Fruit fly (Drosophila melanogaster): Measurements from ENCODE around the gene CG31636.

Gene CG31636

dm6 chr2L:6657969-6658748, at the start of gene CG31636, which contains the start of gene Ube4A:
Gene CG31636, minus strand, starts transcription at chr2L:6658152.
Gene Ube4A, plus strand, starts transcription at chr2L:6658517.
- no peak for TF ChIP-seq Mio (GFP tag; optimal IDR thresholded peaks at IDR 0.05)
- no peak for TF ChIP-seq CG9705 (GFP tag; optimal IDR thresholded peaks at IDR 0.05)
- no peak for TF ChIP-seq fru (GFP tag; optimal IDR thresholded peaks at IDR 0.05)
- no peak for TF ChIP-seq HLH106 (tag; optimal IDR thresholded peaks at IDR 0.05)
- no peak for TF ChIP-seq foxo (GFP tag; optimal IDR thresholded peaks at IDR 0.05)
- TF ChIP-seq Rel (GFP tag; optimal IDR thresholded peaks at IDR 0.05), result no peak
- TF ChIP-seq Rel (tag; optimal IDR thresholded peaks at IDR 0.05), result peak; percentile 51
- no peak for TF ChIP-seq dsf (GFP tag; optimal IDR thresholded peaks at IDR 0.05; ENCODE audit: borderline replicate concordance)
- no peak for TF ChIP-seq tai (GFP tag; optimal IDR thresholded peaks at IDR 0.05)
- no peak for TF ChIP-seq Hr83 (GFP tag; optimal IDR thresholded peaks at IDR 0.05; ENCODE audit: poor library complexity, severe bottlenecking)
- no peak for TF ChIP-seq Dif (GFP tag; optimal IDR thresholded peaks at IDR 0.05; ENCODE audit: partially characterized antibody)
- no peak for TF ChIP-seq OdsH (GFP tag; optimal IDR thresholded peaks at IDR 0.05)
- TF ChIP-seq sage (GFP tag; optimal IDR thresholded peaks at IDR 0.05), result no peak
- TF ChIP-seq Vsx2 (GFP tag; optimal IDR thresholded peaks at IDR 0.05; ENCODE audit: partially characterized antibody), result peak; percentile 64

- TF ChIP-seq Mio (GFP tag; optimal IDR thresholded peaks at IDR 0.05) (no peak), HLH106 (tag; optimal IDR thresholded peaks at IDR 0.05) (no peak), tai (GFP tag; optimal IDR thresholded peaks at IDR 0.05) (no peak), brk (GFP tag; optimal IDR thresholded peaks at IDR 0.05) (no peak)
These were observed 48.5 kb upstream of the CG31636 start for dm6 chr2L:6706368-6706919.

- TF ChIP-seq usp (GFP tag; optimal IDR thresholded peaks at IDR 0.05) (no peak), Jra (GFP tag; optimal IDR thresholded peaks at IDR 0.05) (no peak), HLH106 (tag; optimal IDR thresholded peaks at IDR 0.05) (no peak), Vsx2 (GFP tag; optimal IDR thresholded peaks at IDR 0.05; ENCODE audit: partially characterized antibody) (no peak), foxo (GFP tag; optimal IDR thresholded peaks at IDR 0.05) (no peak), h (GFP tag; optimal IDR thresholded peaks at IDR 0.05) (no peak), tai (GFP tag; optimal IDR thresholded peaks at IDR 0.05) (no peak), fru (GFP tag; optimal IDR thresholded peaks at IDR 0.05) (no peak), Myc (optimal IDR thresholded peaks at IDR 0.05) (no peak), Mio (GFP tag; optimal IDR thresholded peaks at IDR 0.05) (no peak), Hr83 (GFP tag; optimal IDR thresholded peaks at IDR 0.05; ENCODE audit: poor library complexity, severe bottlenecking) (no peak), CrebA (GFP tag; optimal IDR thresholded peaks at IDR 0.05; ENCODE audit: borderline replicate concordance) (no peak), dmrt93B (GFP tag; optimal IDR thresholded peaks at IDR 0.05) (no peak), br (GFP tag; optimal IDR thresholded peaks at IDR 0.05) (no peak), brk (GFP tag; optimal IDR thresholded peaks at IDR 0.05) (no peak), sage (GFP tag; optimal IDR thresholded peaks at IDR 0.05) (no peak), CG32264 (GFP tag; optimal IDR thresholded peaks at IDR 0.05) (no peak)
These were observed 47.1 kb upstream of the CG31636 start for dm6 chr2L:6705081-6705480.

DNA sequence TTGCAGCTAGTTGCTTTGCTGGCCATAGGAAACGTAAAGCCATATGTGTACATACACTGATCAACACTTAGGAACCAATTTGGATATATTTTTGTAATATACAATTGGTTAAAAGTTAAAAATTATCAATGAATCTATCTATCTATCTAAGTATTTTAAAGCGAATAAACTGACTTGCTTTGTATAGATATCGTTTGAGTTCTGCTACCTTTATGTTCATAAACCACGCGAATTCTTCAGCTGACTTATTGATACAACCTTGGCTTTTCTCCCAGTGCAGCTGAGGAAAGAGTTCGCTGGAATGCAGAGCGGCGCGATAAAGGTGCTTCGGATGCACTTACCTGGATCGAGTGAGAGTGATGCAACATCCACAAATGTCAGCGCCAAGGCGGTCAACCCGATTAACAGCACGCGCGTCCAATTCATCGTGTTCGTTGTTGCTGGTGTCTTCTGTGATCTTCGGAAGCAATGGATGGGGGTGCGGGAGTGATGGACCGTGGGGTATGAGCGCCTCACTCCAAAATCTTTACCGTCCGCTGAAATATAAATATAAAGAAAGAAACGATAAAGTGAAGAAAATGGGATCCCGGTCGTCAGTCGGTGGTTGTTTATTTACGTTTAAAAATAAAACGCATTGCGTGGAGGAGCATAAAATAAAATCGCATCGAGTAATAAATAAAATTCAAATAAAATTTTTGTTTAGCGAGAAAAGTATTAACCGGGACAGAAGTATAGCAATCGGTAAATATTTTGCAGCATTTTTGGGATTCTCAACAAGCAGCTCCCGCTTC, 43.7 kb upstream of the CG31636 start:
- TF ChIP-seq h (GFP tag; optimal IDR thresholded peaks at IDR 0.05), result peak; percentile 5
- TF ChIP-seq foxo (GFP tag; optimal IDR thresholded peaks at IDR 0.05), result peak in 1 of 2 experiments; percentile 5
- TF ChIP-seq br (GFP tag; optimal IDR thresholded peaks at IDR 0.05), result no peak
- TF ChIP-seq fru (GFP tag; optimal IDR thresholded peaks at IDR 0.05), result peak; percentile 16
- TF ChIP-seq psq (GFP tag; optimal IDR thresholded peaks at IDR 0.05), result no peak

dm6 chr2L:6700742-6701141, 42.8 kb upstream of the CG31636 start:
- TF ChIP-seq Vsx2 (GFP tag; optimal IDR thresholded peaks at IDR 0.05; ENCODE audit: partially characterized antibody) (no peak), OdsH (GFP tag; optimal IDR thresholded peaks at IDR 0.05) (no peak), ey (GFP tag; optimal IDR thresholded peaks at IDR 0.05) (no peak), woc (GFP tag; optimal IDR thresholded peaks at IDR 0.05) (no peak)
